Fruit fly (Drosophila melanogaster) Kc167 (cell line): ENCODE data around the gene Rbf.

Experiments used
- Myc ChIP-seq: fragments of >200 bp; optimal IDR thresholded peaks from 2 replicates; lab custom pipeline; 2017; ENCODE audit warnings: missing external identifiers
- Sin3A ChIP-seq: fragments of >200 bp; optimal IDR thresholded peaks from 2 replicates; lab custom pipeline; 2018; ENCODE audit warnings: missing external identifiers
- h ChIP-seq: fragments of >200 bp; optimal IDR thresholded peaks from 3 replicates; lab custom pipeline; 2018; ENCODE audit warnings: missing external identifiers
- insv ChIP-seq: fragments of >200 bp; optimal IDR thresholded peaks from 3 replicates; lab custom pipeline; 2018; ENCODE audit warnings: missing external identifiers
- psq ChIP-seq: fragments of >200 bp; optimal IDR thresholded peaks from 2 replicates; lab custom pipeline; 2017; ENCODE audit warnings: missing external identifiers
- ttk ChIP-seq: sonication (Bioruptor generic); optimal IDR thresholded peaks from 2 replicates; lab custom pipeline; 2017; ENCODE audit warnings: missing external identifiers

dm6 chrX:758892-759621 lies 42.2 kb downstream of the Rbf start, which contains the start of gene CG5273:
- TF ChIP-seq psq (lab: Kevin White, UChicago) (no peak), Sin3A (lab: Kevin White, UChicago) (no peak), ttk (lab: Kevin White, UChicago) (no peak), insv (lab: Kevin White, UChicago) (no peak), Myc (lab: Kevin White, UChicago) (no peak), h (no peak)
